Fruit fly (Drosophila melanogaster) whole organism, adult: ENCODE data around the gene CG33630.

Experiments
- CG11617 ChIP-seq: fragments of 200-800 bp; sonication (Bioruptor generic); optimal IDR thresholded peaks from 2 replicates; lab custom pipeline; 2017; ENCODE audit warnings: mild to moderate bottlenecking, missing biosample characterization, missing genetic modification reagents, missing genetic modification characterization
- CG12768 ChIP-seq: fragments of 200-800 bp; sonication (Bioruptor generic); optimal IDR thresholded peaks from 2 replicates; lab custom pipeline; 2017; ENCODE audit warnings: missing biosample characterization, missing genetic modification characterization, mild to moderate bottlenecking, moderate library complexity, missing genetic modification reagents
- CG14711 ChIP-seq: fragments of 200-800 bp; sonication (Bioruptor generic); optimal IDR thresholded peaks from 2 replicates; lab custom pipeline; 2018; ENCODE audit warnings: missing biosample characterization, mild to moderate bottlenecking, missing genetic modification characterization, moderate library complexity
- CG1620 ChIP-seq: fragments of 200-800 bp; sonication (Bioruptor generic); optimal IDR thresholded peaks from 2 replicates; lab custom pipeline; 2016; ENCODE audit warnings: missing biosample characterization, missing genetic modification characterization
- CG33017 ChIP-seq: fragments of 200-800 bp; sonication (Bioruptor generic); optimal IDR thresholded peaks from 2 replicates; lab custom pipeline; 2018; ENCODE audit warnings: missing biosample characterization, mild to moderate bottlenecking, missing genetic modification characterization, moderate library complexity
- CG5204 ChIP-seq: fragments of 200-800 bp; sonication (Bioruptor generic); optimal IDR thresholded peaks from 2 replicates; lab custom pipeline; 2016; ENCODE audit warnings: missing biosample characterization, missing genetic modification characterization
- CG7045 ChIP-seq: fragments of 200-800 bp; sonication (Bioruptor generic); optimal IDR thresholded peaks from 2 replicates; lab custom pipeline; 2017; ENCODE audit warnings: missing biosample characterization, mild to moderate bottlenecking, missing genetic modification characterization
- CG7101 ChIP-seq: fragments of 200-800 bp; sonication (Bioruptor generic); optimal IDR thresholded peaks from 2 replicates; lab custom pipeline; 2018; ENCODE audit warnings: missing biosample characterization, mild to moderate bottlenecking, missing genetic modification characterization, moderate library complexity
- Clk ChIP-seq: fragments of 200-800 bp; sonication (Bioruptor generic); optimal IDR thresholded peaks from 2 replicates; lab custom pipeline; 2017; ENCODE audit warnings: missing biosample characterization, missing genetic modification characterization
- Crg-1 ChIP-seq: fragments of 200-800 bp; sonication (Bioruptor generic); optimal IDR thresholded peaks from 2 replicates; lab custom pipeline; 2016; ENCODE audit warnings: missing biosample characterization, missing genetic modification characterization
- Hr96 ChIP-seq: fragments of 200-800 bp; sonication (Bioruptor generic); optimal IDR thresholded peaks from 2 replicates; lab custom pipeline; 2016; ENCODE audit warnings: missing biosample characterization, missing genetic modification characterization
- Mnt ChIP-seq: fragments of 200-800 bp; sonication (Bioruptor generic); optimal IDR thresholded peaks from 2 replicates; lab custom pipeline; 2016; ENCODE audit warnings: missing biosample characterization, mild to moderate bottlenecking, missing genetic modification characterization
- bab1 ChIP-seq: fragments of 200-800 bp; sonication (Bioruptor generic); optimal IDR thresholded peaks from 3 replicates; lab custom pipeline; 2019; ENCODE audit warnings: missing biosample characterization, mild to moderate bottlenecking, missing genetic modification characterization, moderate library complexity
- cic ChIP-seq: fragments of 200-800 bp; sonication (Bioruptor generic); optimal IDR thresholded peaks from 2 replicates; lab custom pipeline; 2017; ENCODE audit warnings: missing biosample characterization, mild to moderate bottlenecking, missing genetic modification characterization, moderate library complexity
- cnc ChIP-seq, 2 experiments: fragments of >200 bp; optimal IDR thresholded peaks; 2 replicates each; lab custom pipeline; 2017
- kay ChIP-seq: fragments of 200-800 bp; sonication (Bioruptor generic); peaks from one replicate; lab custom pipeline; 2016; ENCODE audit warnings: missing biosample characterization, missing genetic modification characterization, borderline replicate concordance
- ovo ChIP-seq: fragments of 200-800 bp; sonication (Bioruptor generic); optimal IDR thresholded peaks from 2 replicates; lab custom pipeline; 2016; ENCODE audit warnings: missing biosample characterization, missing genetic modification characterization
- pad ChIP-seq: fragments of 200-800 bp; sonication (Bioruptor generic); optimal IDR thresholded peaks from 3 replicates; lab custom pipeline; 2017; ENCODE audit warnings: missing biosample characterization, missing genetic modification characterization, mild to moderate bottlenecking, moderate library complexity, missing genetic modification reagents
- tj ChIP-seq: fragments of 200-800 bp; sonication (Bioruptor generic); optimal IDR thresholded peaks from 3 replicates; lab custom pipeline; 2017; ENCODE audit warnings: missing biosample characterization, mild to moderate bottlenecking, missing genetic modification characterization, moderate library complexity
- toe ChIP-seq: fragments of 200-800 bp; sonication (Bioruptor generic); optimal IDR thresholded peaks from 2 replicates; lab custom pipeline; 2016; ENCODE audit warnings: missing biosample characterization, missing genetic modification characterization

The CG33630 gene

DNA sequence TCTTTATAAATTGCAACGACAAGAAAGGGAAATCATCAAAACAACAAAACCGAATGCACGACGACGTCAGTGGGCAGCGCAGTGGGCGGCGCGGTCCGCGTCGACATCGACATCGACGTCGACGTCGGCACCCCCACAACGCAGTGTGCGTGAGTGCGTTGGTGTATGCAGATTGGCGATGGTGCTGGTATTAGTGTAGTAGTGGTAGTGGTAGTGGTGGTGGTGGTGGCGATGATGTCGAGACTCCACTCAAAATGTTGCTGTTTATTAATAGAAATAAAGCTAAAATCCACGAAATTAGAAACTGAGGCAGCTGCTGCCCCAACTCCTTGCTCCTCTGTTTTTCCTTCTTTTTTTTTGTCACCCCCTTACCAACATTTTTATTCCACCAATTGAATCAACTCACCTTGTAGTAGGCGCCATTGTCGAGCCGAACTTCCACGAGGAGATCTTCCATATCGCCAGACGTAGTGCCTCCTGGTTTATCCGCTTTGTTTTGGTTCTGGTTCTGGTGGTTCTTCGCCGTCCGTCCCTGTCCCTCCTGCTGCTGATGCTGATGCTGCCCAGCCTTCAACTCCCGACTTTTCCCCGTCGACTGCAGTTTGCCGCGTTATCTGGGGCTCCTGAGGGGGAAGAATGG lies 46.0 kb downstream of the CG33630 start:
- no peak for TF ChIP-seq CG11617 (GFP tag; lab: Kevin White, UChicago)
- TF ChIP-seq cnc (optimal IDR thresholded peaks at IDR 0.05; lab: Kevin White, UChicago), result no peak
- TF ChIP-seq Crg-1, result no peak
- TF ChIP-seq Hr96 (GFP tag; lab: Kevin White, UChicago), result no peak
- no peak for TF ChIP-seq CG1620 (GFP tag; lab: Kevin White, UChicago)
- TF ChIP-seq bab1 (GFP tag; lab: Kevin White, UChicago), result no peak
- no peak for TF ChIP-seq CG7101 (tag; lab: Kevin White, UChicago)
- no peak for TF ChIP-seq Clk
- TF ChIP-seq cic (GFP tag; lab: Kevin White, UChicago), result no peak
- no peak for TF ChIP-seq CG33017 (tag; lab: Kevin White, UChicago)
- no peak for TF ChIP-seq tj (GFP tag; lab: Kevin White, UChicago)
- TF ChIP-seq pad, result no peak
- no peak for TF ChIP-seq CG14711 (tag; lab: Kevin White, UChicago)
- TF ChIP-seq CG7045, result no peak

DNA sequence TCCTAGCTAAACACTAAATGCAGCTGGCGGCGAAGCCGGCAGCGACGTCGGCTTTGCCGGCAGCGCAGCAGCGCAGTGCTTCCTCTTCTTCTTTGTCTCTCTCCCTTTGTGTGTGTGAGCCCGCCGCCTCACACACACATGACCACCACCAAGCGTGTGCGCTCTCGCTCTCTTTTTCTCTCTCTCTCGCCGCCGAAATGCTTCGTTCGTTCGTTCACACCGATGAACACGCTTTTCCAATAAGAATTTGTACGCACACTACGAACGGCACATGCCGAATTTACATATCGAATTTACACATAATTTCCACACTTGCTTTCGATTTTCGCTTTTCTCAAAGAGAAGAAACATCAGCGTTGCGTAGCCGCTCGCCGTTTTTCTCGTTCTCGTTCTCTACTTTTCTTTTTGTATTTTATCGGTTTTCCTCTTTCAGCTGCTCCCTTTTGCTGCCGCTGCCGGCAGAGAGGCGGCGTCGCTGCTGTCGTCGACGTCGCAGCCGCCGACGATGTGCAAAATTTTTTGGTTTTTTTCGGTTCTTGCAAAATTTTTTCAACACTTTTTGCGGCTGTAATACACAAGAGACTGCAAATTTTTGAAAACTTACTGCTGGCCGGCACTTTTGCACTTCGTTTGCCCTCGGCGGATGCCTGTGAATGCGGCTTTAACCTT lies 46.9 kb downstream of the CG33630 start:
- TF ChIP-seq cic (GFP tag; lab: Kevin White, UChicago) (peak; percentile 46), kay (GFP tag; lab: Kevin White, UChicago) (no peak)

DNA sequence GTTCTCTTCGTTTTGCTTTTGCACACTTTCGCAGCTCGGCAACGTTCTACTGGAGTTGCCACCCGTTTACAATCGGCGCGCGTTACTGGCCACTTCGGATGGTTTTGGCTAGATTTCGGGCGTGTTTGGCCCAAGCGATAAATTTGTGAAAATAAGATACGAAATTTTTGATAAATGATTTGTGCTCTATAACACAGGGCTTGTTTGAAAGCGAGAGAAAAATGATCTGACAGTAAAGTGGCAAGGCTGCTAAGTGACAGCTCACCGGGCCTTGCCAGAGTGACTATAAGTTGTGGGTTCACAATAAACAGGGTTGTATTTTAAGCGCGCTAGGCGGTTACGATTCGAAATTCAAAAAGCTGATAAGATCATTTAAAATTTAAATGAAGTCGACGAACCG lies 47.5 kb downstream of the CG33630 start, which contains the start of gene Fmr1:
Gene Fmr1, minus strand, starts transcription at position 184 of the 400 bp plus-strand sequence.
- TF ChIP-seq CG1620 (GFP tag; lab: Kevin White, UChicago) (peak; percentile 67), kay (GFP tag; lab: Kevin White, UChicago) (no peak), toe (GFP tag; lab: Kevin White, UChicago) (no peak), CG5204 (GFP tag; lab: Kevin White, UChicago) (no peak), cic (GFP tag; lab: Kevin White, UChicago) (no peak), bab1 (GFP tag; lab: Kevin White, UChicago) (peak; percentile 52), Hr96 (GFP tag; lab: Kevin White, UChicago) (peak; percentile 70), CG7045 (peak; percentile 49), CG12768 (GFP tag; lab: Kevin White, UChicago) (peak; percentile 47), ovo (peak; percentile 18), Mnt (GFP tag; lab: Kevin White, UChicago) (peak; percentile 64), Clk (peak; percentile 27), tj (GFP tag; lab: Kevin White, UChicago) (peak; percentile 46), CG7101 (tag; lab: Kevin White, UChicago) (peak; percentile 43), pad (peak; percentile 23), cnc (optimal IDR thresholded peaks at IDR 0.05; lab: Kevin White, UChicago) (no peak), CG14711 (tag; lab: Kevin White, UChicago) (peak; percentile 64), Crg-1 (no peak), CG11617 (GFP tag; lab: Kevin White, UChicago) (peak; percentile 32), CG33017 (tag; lab: Kevin White, UChicago) (no peak)

DNA sequence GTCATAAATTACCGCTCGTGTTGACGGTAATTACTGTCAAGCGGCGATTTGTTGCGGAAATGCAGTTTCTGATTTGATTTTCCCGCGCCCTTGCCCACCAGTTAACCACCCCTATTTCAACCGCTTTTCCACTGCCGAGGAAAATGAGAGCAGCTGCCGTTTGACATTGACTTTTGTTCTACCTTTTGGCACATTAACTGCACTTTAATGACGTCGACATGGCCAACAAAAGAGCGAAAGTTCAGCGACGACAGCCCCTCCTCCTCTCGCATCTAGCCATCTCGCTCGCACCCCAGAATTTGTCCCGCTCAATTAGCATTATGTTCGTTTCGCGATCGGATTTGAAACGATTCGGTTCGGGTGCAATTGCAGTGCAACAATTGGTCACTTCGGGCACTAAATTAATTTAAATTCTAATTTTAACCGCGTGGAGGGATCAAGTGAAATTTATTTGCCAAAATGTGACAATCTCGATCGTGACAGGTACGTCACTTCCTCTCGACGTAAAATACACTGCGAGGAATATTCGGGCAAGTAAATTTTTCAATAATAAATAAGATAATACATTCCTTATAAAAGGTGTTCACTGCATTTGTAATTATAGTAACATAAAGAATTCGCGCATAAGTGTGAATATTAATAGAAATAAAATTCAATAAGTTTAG lies 48.9 kb downstream of the CG33630 start:
- TF ChIP-seq CG14711 (tag; lab: Kevin White, UChicago) (peak; percentile 44), CG7045 (peak; percentile 40), tj (GFP tag; lab: Kevin White, UChicago) (no peak), CG11617 (GFP tag; lab: Kevin White, UChicago) (no peak), bab1 (GFP tag; lab: Kevin White, UChicago) (no peak), Mnt (GFP tag; lab: Kevin White, UChicago) (no peak), Crg-1 (no peak), ovo (no peak), CG7101 (tag; lab: Kevin White, UChicago) (no peak), cic (GFP tag; lab: Kevin White, UChicago) (no peak), CG1620 (GFP tag; lab: Kevin White, UChicago) (no peak), CG5204 (GFP tag; lab: Kevin White, UChicago) (no peak), pad (peak; percentile 50), toe (GFP tag; lab: Kevin White, UChicago) (no peak), Clk (no peak), CG33017 (tag; lab: Kevin White, UChicago) (no peak), kay (GFP tag; lab: Kevin White, UChicago) (peak; percentile 91), Hr96 (GFP tag; lab: Kevin White, UChicago) (no peak), CG12768 (GFP tag; lab: Kevin White, UChicago) (peak; percentile 48), cnc (optimal IDR thresholded peaks at IDR 0.05; lab: Kevin White, UChicago) (no peak)

DNA sequence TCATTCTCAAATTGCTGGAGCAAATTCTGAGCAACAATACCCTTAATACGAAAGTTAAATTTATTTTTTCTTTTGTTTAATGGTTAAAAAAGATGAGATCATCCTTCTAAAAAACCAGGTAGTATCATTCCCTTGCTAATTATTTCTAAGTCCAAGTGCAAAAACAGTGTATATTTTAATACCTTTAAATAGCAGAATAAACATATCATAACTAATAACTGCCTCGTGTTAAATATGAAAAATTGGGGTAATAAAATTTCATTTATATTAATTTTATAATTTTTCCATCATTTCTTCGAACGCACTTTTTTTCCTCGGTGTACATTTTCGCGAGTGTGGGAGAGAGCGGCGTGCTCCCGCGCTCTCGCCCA lies 49.4 kb downstream of the CG33630 start:
- no peak for TF ChIP-seq cic (GFP tag; lab: Kevin White, UChicago)
- TF ChIP-seq Crg-1, result no peak
- TF ChIP-seq CG7101 (tag; lab: Kevin White, UChicago), result peak; percentile 47
- peak; percentile 14 for TF ChIP-seq CG33017 (tag; lab: Kevin White, UChicago)
- TF ChIP-seq bab1 (GFP tag; lab: Kevin White, UChicago), result no peak
- TF ChIP-seq Clk, result no peak
- TF ChIP-seq CG5204 (GFP tag; lab: Kevin White, UChicago), result no peak
- TF ChIP-seq pad, result no peak
- peak; percentile 26 for TF ChIP-seq CG7045
- TF ChIP-seq ovo, result no peak
- peak; percentile 76 for TF ChIP-seq CG11617 (GFP tag; lab: Kevin White, UChicago)
- no peak for TF ChIP-seq Mnt (GFP tag; lab: Kevin White, UChicago)
- TF ChIP-seq kay (GFP tag; lab: Kevin White, UChicago), result no peak
- TF ChIP-seq CG14711 (tag; lab: Kevin White, UChicago), result peak; percentile 8
- no peak for TF ChIP-seq tj (GFP tag; lab: Kevin White, UChicago)
- TF ChIP-seq Hr96 (GFP tag; lab: Kevin White, UChicago), result no peak
- no peak for TF ChIP-seq CG1620 (GFP tag; lab: Kevin White, UChicago)
- no peak for TF ChIP-seq CG12768 (GFP tag; lab: Kevin White, UChicago)
- TF ChIP-seq toe (GFP tag; lab: Kevin White, UChicago), result peak; percentile 4
